Fruit fly (Drosophila melanogaster): ENCODE data around the gene CG32809.

The CG32809 gene

dm6 chrX:1647876-1648275, 44.7 kb downstream of the CG32809 start:
- TF ChIP-seq CG9139 (GFP tag; optimal IDR thresholded peaks at IDR 0.05) (no peak), CG4318 (GFP tag; optimal IDR thresholded peaks at IDR 0.05) (no peak), CG16779 (tag; optimal IDR thresholded peaks at IDR 0.05) (no peak), Eip78C (GFP tag) (no peak), acj6 (GFP tag; optimal IDR thresholded peaks at IDR 0.05) (no peak), Lpt (GFP tag; optimal IDR thresholded peaks at IDR 0.05) (no peak)

dm6 chrX:1643640-1644039, 48.9 kb downstream of the CG32809 start:
- TF ChIP-seq Gug (GFP tag; IDR thresholded peaks at IDR 0.05), result no peak

dm6 chrX:1627588-1627987, 65.0 kb downstream of the CG32809 start:
- TF ChIP-seq CG10669 (GFP tag; optimal IDR thresholded peaks at IDR 0.05), result no peak
- TF ChIP-seq Hr39 (GFP tag; optimal IDR thresholded peaks at IDR 0.05), result no peak
- no peak for TF ChIP-seq CG8119 (GFP tag; IDR thresholded peaks at IDR 0.05)
- TF ChIP-seq Eip78C (GFP tag), result peak; percentile 86
- no peak for TF ChIP-seq CG3919 (GFP tag; optimal IDR thresholded peaks at IDR 0.05)
- TF ChIP-seq Blimp-1 (GFP tag; optimal IDR thresholded peaks at IDR 0.05), result peak; percentile 36
- no peak for TF ChIP-seq CG7368 (GFP tag; optimal IDR thresholded peaks at IDR 0.05)
- peak; percentile 65 for TF ChIP-seq Eip75B (GFP tag; optimal IDR thresholded peaks at IDR 0.05)
- TF ChIP-seq esn (GFP tag; optimal IDR thresholded peaks at IDR 0.05), result peak; percentile 1
- TF ChIP-seq Hr38 (GFP tag; optimal IDR thresholded peaks at IDR 0.05), result no peak
- no peak for TF ChIP-seq fd85E (GFP tag; optimal IDR thresholded peaks at IDR 0.05)
- TF ChIP-seq ss (GFP tag; optimal IDR thresholded peaks at IDR 0.05), result peak in 1 of 2 experiments; percentile 3
- TF ChIP-seq OdsH (GFP tag; optimal IDR thresholded peaks at IDR 0.05), result no peak
- TF ChIP-seq CG6792 (GFP tag; optimal IDR thresholded peaks at IDR 0.05), result no peak
- TF ChIP-seq CG8632 (GFP tag; optimal IDR thresholded peaks at IDR 0.05), result peak; percentile 12
- TF ChIP-seq svp (GFP tag), result peak; percentile 78

dm6 chrX:1625142-1625541, 67.4 kb downstream of the CG32809 start:
- no peak for TF ChIP-seq CG8319 (GFP tag; optimal IDR thresholded peaks at IDR 0.05)

dm6 chrX:1623655-1624054, 68.9 kb downstream of the CG32809 start:
- TF ChIP-seq ss (GFP tag; optimal IDR thresholded peaks at IDR 0.05) (no peak), CG6854 (GFP tag; optimal IDR thresholded peaks at IDR 0.05) (no peak), fd59A (GFP tag; optimal IDR thresholded peaks at IDR 0.05) (no peak), CG6808 (GFP tag; optimal IDR thresholded peaks at IDR 0.05) (no peak), Sox14 (GFP tag; optimal IDR thresholded peaks at IDR 0.05) (no peak), fd85E (GFP tag; optimal IDR thresholded peaks at IDR 0.05) (no peak), salr (GFP tag; optimal IDR thresholded peaks at IDR 0.05) (no peak), net (GFP tag; optimal IDR thresholded peaks at IDR 0.05) (no peak), eg (GFP tag; IDR thresholded peaks at IDR 0.05) (no peak), Met (GFP tag; optimal IDR thresholded peaks at IDR 0.05) (no peak), Sox15 (GFP tag; optimal IDR thresholded peaks at IDR 0.05) (no peak), Sox102F (GFP tag; optimal IDR thresholded peaks at IDR 0.05) (no peak)

- TF ChIP-seq CG3919 (GFP tag; optimal IDR thresholded peaks at IDR 0.05), result no peak
- no peak for TF ChIP-seq lz (GFP tag; optimal IDR thresholded peaks at IDR 0.05)
- no peak for TF ChIP-seq Met (GFP tag; optimal IDR thresholded peaks at IDR 0.05)
- no peak for TF ChIP-seq CG8319 (GFP tag; optimal IDR thresholded peaks at IDR 0.05)
- TF ChIP-seq CG6792 (GFP tag; optimal IDR thresholded peaks at IDR 0.05), result no peak
- no peak for TF ChIP-seq fkh (GFP tag; optimal IDR thresholded peaks at IDR 0.05)
- no peak for TF ChIP-seq CG6276 (GFP tag; optimal IDR thresholded peaks at IDR 0.05)
- TF ChIP-seq CG11762 (GFP tag; optimal IDR thresholded peaks at IDR 0.05; ENCODE audit: insufficient read depth), result no peak
- TF ChIP-seq Hr4 (GFP tag; optimal IDR thresholded peaks at IDR 0.05), result no peak
- peak; percentile 51 for TF ChIP-seq Eip78C (GFP tag)
- TF ChIP-seq pdm3 (GFP tag; optimal IDR thresholded peaks at IDR 0.05), result no peak
- peak; percentile 36 for TF ChIP-seq CG6854 (GFP tag; optimal IDR thresholded peaks at IDR 0.05)
- no peak for TF ChIP-seq CG8632 (GFP tag; optimal IDR thresholded peaks at IDR 0.05)
- TF ChIP-seq Hr39 (GFP tag; optimal IDR thresholded peaks at IDR 0.05), result no peak
- TF ChIP-seq CG10669 (GFP tag; optimal IDR thresholded peaks at IDR 0.05), result no peak
- TF ChIP-seq Hr38 (GFP tag; optimal IDR thresholded peaks at IDR 0.05), result no peak
- no peak for TF ChIP-seq eg (GFP tag; IDR thresholded peaks at IDR 0.05)
- no peak for TF ChIP-seq esn (GFP tag; optimal IDR thresholded peaks at IDR 0.05)
- no peak for TF ChIP-seq Ets96B (tag; optimal IDR thresholded peaks at IDR 0.05)
- TF ChIP-seq acj6 (GFP tag; optimal IDR thresholded peaks at IDR 0.05), result no peak
- TF ChIP-seq svp (GFP tag), result peak; percentile 30
- TF ChIP-seq CG11294 (GFP tag; IDR thresholded peaks at IDR 0.05), result no peak
- no peak for TF ChIP-seq CG16779 (tag; optimal IDR thresholded peaks at IDR 0.05)
- TF ChIP-seq CG1621 (tag; optimal IDR thresholded peaks at IDR 0.05), result no peak
- no peak for TF ChIP-seq CG9139 (GFP tag; optimal IDR thresholded peaks at IDR 0.05)
Measured at dm6 chrX:1623163-1623562, 69.4 kb downstream of the CG32809 start.

Data from whole organism, prepupa.